Worm (Caenorhabditis elegans) whole organism, mixed stage, embryonic: ENCODE measurements around the gene F07C4.11.

Experiments
- ces-1 ChIP-seq: fragments of 150-350 bp; optimal IDR thresholded peaks from 2 replicates; lab custom pipeline; 2014; ENCODE audit warnings: missing biosample characterization, missing genetic modification reagents, missing genetic modification characterization
- hlh-1 ChIP-seq: fragments of 150-350 bp; optimal IDR thresholded peaks from 2 replicates; lab custom pipeline; 2014; ENCODE audit warnings: missing biosample characterization, missing genetic modification reagents, missing genetic modification characterization
- lin-13 ChIP-seq: fragments of 150-350 bp; optimal IDR thresholded peaks from 2 replicates; lab custom pipeline; 2014; ENCODE audit warnings: missing biosample characterization, missing genetic modification characterization
- lsy-2 ChIP-seq: fragments of 150-350 bp; optimal IDR thresholded peaks from 2 replicates; lab custom pipeline; 2014; ENCODE audit warnings: missing biosample characterization, missing genetic modification characterization
- mab-5 ChIP-seq: fragments of 150-350 bp; optimal IDR thresholded peaks from 2 replicates; lab custom pipeline; 2014; ENCODE audit warnings: missing biosample characterization, missing genetic modification characterization
- mep-1 ChIP-seq: fragments of 150-350 bp; optimal IDR thresholded peaks from 2 replicates; lab custom pipeline; 2017; ENCODE audit warnings: missing biosample characterization, missing genetic modification reagents, missing genetic modification characterization, inconsistent platforms
- nhr-12 ChIP-seq: fragments of 150-350 bp; optimal IDR thresholded peaks from 2 replicates; lab custom pipeline; 2014; ENCODE audit warnings: missing biosample characterization, missing genetic modification characterization
- nhr-237 ChIP-seq: fragments of 150-350 bp; optimal IDR thresholded peaks from 2 replicates; lab custom pipeline; 2014; ENCODE audit warnings: missing biosample characterization, missing genetic modification characterization
- nhr-76 ChIP-seq: sonication (generic microtip); optimal IDR thresholded peaks from 2 replicates; lab custom pipeline; 2017; ENCODE audit warnings: missing biosample characterization, missing genetic modification characterization
- pha-4 ChIP-seq: fragments of 150-350 bp; optimal IDR thresholded peaks from 2 replicates; lab custom pipeline; 2018; ENCODE audit warnings: missing biosample characterization, missing genetic modification reagents, missing genetic modification characterization
- sptf-1 ChIP-seq: sonication (generic microtip); optimal IDR thresholded peaks from 2 replicates; lab custom pipeline; 2017; ENCODE audit warnings: mild to moderate bottlenecking, missing genetic modification characterization, moderate library complexity, missing compliant biosample characterization
- unc-62 ChIP-seq: fragments of 150-350 bp; optimal IDR thresholded peaks from 2 replicates; lab custom pipeline; 2014; ENCODE audit warnings: missing biosample characterization, missing genetic modification reagents, missing genetic modification characterization
- zip-8 ChIP-seq: fragments of 150-350 bp; optimal IDR thresholded peaks from 2 replicates; lab custom pipeline; 2014; ENCODE audit warnings: missing biosample characterization, missing genetic modification characterization

- TF ChIP-seq pha-4 (tag; lab: Kevin White, UChicago) (no peak), ces-1 (no peak), zip-8 (no peak), unc-62 (no peak), lin-13 (tag; lab: Kevin White, UChicago) (no peak), sptf-1 (tag; lab: Kevin White, UChicago) (no peak), hlh-1 (no peak), mab-5 (tag; lab: Kevin White, UChicago) (no peak), nhr-237 (tag; lab: Kevin White, UChicago) (no peak), nhr-76 (tag; lab: Kevin White, UChicago) (no peak), lsy-2 (tag; lab: Kevin White, UChicago) (no peak), mep-1 (tag; lab: Kevin White, UChicago) (no peak), nhr-12 (tag; lab: Kevin White, UChicago) (no peak)
These were observed 43.2 kb downstream of the F07C4.11 start, which contains the start of gene C50E3.9 for ce11 chrV:7600149-7600548.
